Fruit fly (Drosophila melanogaster) whole organism, pupa: ENCODE measurements around the gene CG32483.

Experiments used
- CG10348 ChIP-seq: fragments of 200-800 bp; sonication (Bioruptor generic); IDR thresholded peaks from 2 replicates; pipeline ENCODE4 v1.3.6; 2022; ENCODE audit warnings: missing biosample characterization, missing genetic modification characterization
- CG12605 ChIP-seq: fragments of 200-800 bp; sonication (Bioruptor generic); IDR thresholded peaks from 2 replicates; pipeline ENCODE4 v1.3.6; 2022; ENCODE audit warnings: missing biosample characterization, missing genetic modification characterization
- CG13204 ChIP-seq: fragments of 200-800 bp; sonication (Bioruptor generic); optimal IDR thresholded peaks from 2 replicates; lab custom pipeline; 2018; ENCODE audit warnings: missing biosample characterization, mild to moderate bottlenecking, missing genetic modification characterization, moderate library complexity
- CG14655 ChIP-seq: fragments of 200-800 bp; sonication (Bioruptor generic); optimal IDR thresholded peaks from 3 replicates; lab custom pipeline; 2017; ENCODE audit warnings: mild to moderate bottlenecking, missing biosample characterization, missing genetic modification reagents, missing genetic modification characterization
- CG15710 ChIP-seq: fragments of 200-800 bp; sonication (Bioruptor generic); optimal IDR thresholded peaks from 2 replicates; lab custom pipeline; 2018; ENCODE audit warnings: missing biosample characterization, mild to moderate bottlenecking, missing genetic modification characterization, moderate library complexity
- CG17806 ChIP-seq: fragments of 200-800 bp; sonication (Bioruptor generic); optimal IDR thresholded peaks from 2 replicates; lab custom pipeline; 2018; ENCODE audit warnings: missing biosample characterization, mild to moderate bottlenecking, missing genetic modification characterization, moderate library complexity
- CG32121 ChIP-seq: fragments of 200-800 bp; sonication (Bioruptor generic); IDR thresholded peaks from 2 replicates; pipeline ENCODE4 v1.3.6; 2022; ENCODE audit warnings: missing biosample characterization, missing genetic modification characterization
- CG34367 ChIP-seq: fragments of 200-800 bp; sonication (Bioruptor generic); optimal IDR thresholded peaks from 2 replicates; lab custom pipeline; 2018; ENCODE audit warnings: missing biosample characterization, mild to moderate bottlenecking, missing genetic modification characterization
- CG4496 ChIP-seq: fragments of 200-800 bp; sonication (Bioruptor generic); IDR thresholded peaks from 3 replicates; pipeline ENCODE4 v1.3.6; 2022; ENCODE audit warnings: missing biosample characterization, missing genetic modification characterization
- CG8159 ChIP-seq: fragments of 200-800 bp; sonication (Bioruptor generic); optimal IDR thresholded peaks from 3 replicates; lab custom pipeline; 2018; ENCODE audit warnings: missing biosample characterization, mild to moderate bottlenecking, missing genetic modification characterization, moderate library complexity
- CG8301 ChIP-seq: fragments of 200-800 bp; sonication (Bioruptor generic); optimal IDR thresholded peaks from 2 replicates; lab custom pipeline; 2018; ENCODE audit warnings: missing biosample characterization, mild to moderate bottlenecking, missing genetic modification characterization
- CG9948 ChIP-seq: fragments of 200-800 bp; sonication (Bioruptor generic); optimal IDR thresholded peaks from 2 replicates; lab custom pipeline; 2018; ENCODE audit warnings: missing biosample characterization, mild to moderate bottlenecking, missing genetic modification characterization, moderate library complexity
- D1 ChIP-seq: fragments of 200-800 bp; sonication (Bioruptor generic); optimal IDR thresholded peaks from 2 replicates; lab custom pipeline; 2018; ENCODE audit warnings: missing biosample characterization, mild to moderate bottlenecking, missing genetic modification characterization, moderate library complexity
- EcR ChIP-seq: fragments of 200-800 bp; sonication (Bioruptor generic); optimal IDR thresholded peaks from 3 replicates; lab custom pipeline; 2019; ENCODE audit warnings: missing biosample characterization, missing genetic modification characterization, mild to moderate bottlenecking, moderate library complexity, missing genetic modification reagents
- Ets98B ChIP-seq: fragments of 200-800 bp; sonication (Bioruptor generic); IDR thresholded peaks from 2 replicates; pipeline ENCODE4 v1.3.6; 2022; ENCODE audit warnings: missing biosample characterization, missing genetic modification characterization
- Pif1A ChIP-seq: fragments of 200-800 bp; sonication (Bioruptor generic); optimal IDR thresholded peaks from 3 replicates; lab custom pipeline; 2016; ENCODE audit warnings: missing biosample characterization, missing genetic modification characterization
- Pif1B ChIP-seq: fragments of 200-800 bp; sonication (Bioruptor generic); optimal IDR thresholded peaks from 3 replicates; lab custom pipeline; 2016; ENCODE audit warnings: missing biosample characterization, missing genetic modification characterization
- Snoo ChIP-seq: fragments of 200-800 bp; sonication (Bioruptor generic); optimal IDR thresholded peaks from 3 replicates; lab custom pipeline; 2017; ENCODE audit warnings: missing biosample characterization, mild to moderate bottlenecking, missing genetic modification characterization, inconsistent platforms
- fd96Ca ChIP-seq: fragments of 200-800 bp; sonication (Bioruptor generic); IDR thresholded peaks from 3 replicates; pipeline ENCODE4 v1.3.6; 2022; ENCODE audit warnings: missing biosample characterization, missing genetic modification characterization
- gl ChIP-seq: fragments of 200-800 bp; sonication (Bioruptor generic); optimal IDR thresholded peaks from 2 replicates; lab custom pipeline; 2018; ENCODE audit warnings: missing biosample characterization, mild to moderate bottlenecking, missing genetic modification characterization
- rn ChIP-seq: fragments of 200-800 bp; sonication (Bioruptor generic); IDR thresholded peaks from 2 replicates; pipeline ENCODE4 v1.3.6; 2022; ENCODE audit warnings: missing biosample characterization, missing genetic modification characterization

The CG32483 gene

dm6 chr3L:652637-653036, 37.2 kb downstream of the CG32483 start, which contains the start of gene CG3402:
Gene CG3402 (minus strand): TSS chr3L:652881.
- TF ChIP-seq CG15710 (no peak), gl (no peak), EcR (GFP tag; lab: Kevin White, UChicago) (peak; percentile 19)

- TF ChIP-seq Snoo (no peak), fd96Ca (GFP tag; lab: Robert Waterston, UW) (no peak), CG4496 (GFP tag; lab: Robert Waterston, UW) (no peak), CG9948 (tag; lab: Kevin White, UChicago) (no peak), CG17806 (tag; lab: Kevin White, UChicago) (no peak), Pif1A (GFP tag; lab: Kevin White, UChicago) (no peak), rn (no peak), CG15710 (no peak), CG10348 (GFP tag; lab: Robert Waterston, UW) (no peak), CG32121 (GFP tag; lab: Robert Waterston, UW) (no peak), D1 (tag; lab: Kevin White, UChicago) (no peak), CG14655 (GFP tag; lab: Kevin White, UChicago) (no peak), CG12605 (GFP tag; lab: Robert Waterston, UW) (no peak), EcR (GFP tag; lab: Kevin White, UChicago) (no peak), Pif1B (GFP tag; lab: Kevin White, UChicago) (no peak), Ets98B (GFP tag; lab: Robert Waterston, UW) (no peak), CG13204 (GFP tag; lab: Kevin White, UChicago) (no peak), gl (no peak)
These were observed 40.7 kb downstream of the CG32483 start for dm6 chr3L:649025-649769.

- peak; percentile 49; the same call in 1 of the 2 replicates for TF ChIP-seq CG32121 (GFP tag; lab: Robert Waterston, UW)
- no peak for TF ChIP-seq Pif1A (GFP tag; lab: Kevin White, UChicago)
- TF ChIP-seq Ets98B (GFP tag; lab: Robert Waterston, UW): peak; percentile 42; the same call in 1 of the 2 replicates
- TF ChIP-seq EcR (GFP tag; lab: Kevin White, UChicago): peak; percentile 95
- no peak for TF ChIP-seq CG8301 (tag; lab: Kevin White, UChicago)
- no peak for TF ChIP-seq CG15710
- peak; percentile 13 for TF ChIP-seq CG8159 (tag; lab: Kevin White, UChicago)
These were observed 41.5 kb downstream of the CG32483 start, which contains the start of gene Gale for dm6 chr3L:648155-649024. Gene Gale (plus strand): TSS chr3L:648555.

dm6 chr3L:647529-647928, 42.4 kb downstream of the CG32483 start:
- TF ChIP-seq rn (no peak), CG15710 (no peak), EcR (GFP tag; lab: Kevin White, UChicago) (no peak), CG8301 (tag; lab: Kevin White, UChicago) (no peak), Snoo (no peak), Ets98B (GFP tag; lab: Robert Waterston, UW) (no peak), D1 (tag; lab: Kevin White, UChicago) (no peak), CG17806 (tag; lab: Kevin White, UChicago) (no peak), CG32121 (GFP tag; lab: Robert Waterston, UW) (no peak)
- TF ChIP-seq, all 21 proteins: peak for 0

dm6 chr3L:645426-646036, 44.4 kb downstream of the CG32483 start:
- TF ChIP-seq EcR (GFP tag; lab: Kevin White, UChicago) (peak; percentile 13), CG17806 (tag; lab: Kevin White, UChicago) (no peak)
- TF ChIP-seq, all 21 proteins: peak for 1

dm6 chr3L:644111-644718, 45.7 kb downstream of the CG32483 start:
- peak; percentile 96 for TF ChIP-seq fd96Ca (GFP tag; lab: Robert Waterston, UW)
- TF ChIP-seq Ets98B (GFP tag; lab: Robert Waterston, UW): peak; percentile 96
- TF ChIP-seq rn: peak; percentile 86
- TF ChIP-seq Pif1B (GFP tag; lab: Kevin White, UChicago): peak; percentile 91
- TF ChIP-seq Pif1A (GFP tag; lab: Kevin White, UChicago): peak; percentile 92
- peak; percentile 94 for TF ChIP-seq CG8301 (tag; lab: Kevin White, UChicago)
- peak; percentile 10 for TF ChIP-seq EcR (GFP tag; lab: Kevin White, UChicago)
- TF ChIP-seq gl: peak; percentile 50
- TF ChIP-seq CG8159 (tag; lab: Kevin White, UChicago): peak; percentile 82
- TF ChIP-seq CG17806 (tag; lab: Kevin White, UChicago): peak; percentile 88
- peak; percentile 90 for TF ChIP-seq CG32121 (GFP tag; lab: Robert Waterston, UW)
- TF ChIP-seq CG13204 (GFP tag; lab: Kevin White, UChicago): peak; percentile 53
- TF ChIP-seq CG4496 (GFP tag; lab: Robert Waterston, UW): peak; percentile 96
- TF ChIP-seq D1 (tag; lab: Kevin White, UChicago): peak; percentile 18
- peak; percentile 86 for TF ChIP-seq Snoo
- TF ChIP-seq CG12605 (GFP tag; lab: Robert Waterston, UW): peak; percentile 78
- peak; percentile 87 for TF ChIP-seq CG9948 (tag; lab: Kevin White, UChicago)
- TF ChIP-seq CG15710: peak; percentile 81
- peak; percentile 94 for TF ChIP-seq CG14655 (GFP tag; lab: Kevin White, UChicago)
- peak; percentile 51; the same call in 1 of the 2 replicates for TF ChIP-seq CG10348 (GFP tag; lab: Robert Waterston, UW)
- TF ChIP-seq CG34367: peak; percentile 84
- TF ChIP-seq, all 21 proteins: peak for 21
